Fruit fly (Drosophila melanogaster): ENCODE data around the gene MFS3.

MFS3 gene

dm6 chr2L:1147656-1148055, 4.7 kb downstream of the MFS3 start (continued):
- TF ChIP-seq ken (GFP tag; IDR thresholded peaks at IDR 0.05), result no peak
- TF ChIP-seq CG6854 (GFP tag; optimal IDR thresholded peaks at IDR 0.05), result no peak
- no peak for TF ChIP-seq pho (GFP tag; optimal IDR thresholded peaks at IDR 0.05)
- no peak for TF ChIP-seq CG31224 (GFP tag; IDR thresholded peaks at IDR 0.05)
- TF ChIP-seq h (optimal IDR thresholded peaks at IDR 0.05), result no peak
- TF ChIP-seq CG4617 (GFP tag; optimal IDR thresholded peaks at IDR 0.05; ENCODE audit: borderline replicate concordance), result no peak
- no peak for TF ChIP-seq CG30020 (tag; optimal IDR thresholded peaks at IDR 0.05)
- TF ChIP-seq CG15601 (tag; optimal IDR thresholded peaks at IDR 0.05), result peak; percentile 19
- no peak for TF ChIP-seq disco-r (GFP tag; optimal IDR thresholded peaks at IDR 0.05)
- TF ChIP-seq pan (optimal IDR thresholded peaks at IDR 0.05), result no peak
- TF ChIP-seq pan (GFP tag; optimal IDR thresholded peaks at IDR 0.05 in 1 of 2, IDR thresholded peaks at IDR 0.05 in 1 of 2), result no peak
- peak; percentile 53 for TF ChIP-seq sna (GFP tag; IDR thresholded peaks at IDR 0.05; ENCODE audit: partially characterized antibody)
- no peak for TF ChIP-seq slp2 (GFP tag; optimal IDR thresholded peaks at IDR 0.05)
- no peak for TF ChIP-seq Ada2b (GFP tag; IDR thresholded peaks at IDR 0.05)
- TF ChIP-seq CG11398 (GFP tag; optimal IDR thresholded peaks at IDR 0.05), result no peak
- no peak for TF ChIP-seq CG15479 (GFP tag; optimal IDR thresholded peaks at IDR 0.05)
- peak; percentile 53; the same call in 2 of the 3 replicates for TF ChIP-seq CG7963 (GFP tag; IDR thresholded peaks at IDR 0.05; ENCODE audit: partially characterized antibody)
- no peak for TF ChIP-seq Fer2 (tag; optimal IDR thresholded peaks at IDR 0.05)
- TF ChIP-seq Gug (GFP tag; IDR thresholded peaks at IDR 0.05), result no peak
- TF ChIP-seq Dll (GFP tag; IDR thresholded peaks at IDR 0.05; ENCODE audit: partially characterized antibody), result peak; percentile 72
- TF ChIP-seq CG2116 (GFP tag; optimal IDR thresholded peaks at IDR 0.05), result peak; percentile 70
- TF ChIP-seq crp (GFP tag; optimal IDR thresholded peaks at IDR 0.05), result peak in 1 of 2 experiments; percentile 83
- no peak for TF ChIP-seq CG12155 (GFP tag; optimal IDR thresholded peaks at IDR 0.05)
- no peak for TF ChIP-seq abd-A (tag; optimal IDR thresholded peaks at IDR 0.05)
- TF ChIP-seq cas (GFP tag; IDR thresholded peaks at IDR 0.05), result no peak
- TF ChIP-seq zen2 (GFP tag; IDR thresholded peaks at IDR 0.05; ENCODE audit: partially characterized antibody), result peak; percentile 86
- TF ChIP-seq CG5245 (GFP tag; optimal IDR thresholded peaks at IDR 0.05), result no peak
- TF ChIP-seq CG11696 (GFP tag; IDR thresholded peaks at IDR 0.05), result no peak
- TF ChIP-seq yki (optimal IDR thresholded peaks at IDR 0.05), result no peak
- TF ChIP-seq Sry-β (GFP tag; optimal IDR thresholded peaks at IDR 0.05), result no peak
- no peak for TF ChIP-seq Lim3 (GFP tag; IDR thresholded peaks at IDR 0.05)
- TF ChIP-seq Myb (GFP tag; optimal IDR thresholded peaks at IDR 0.05), result no peak
- TF ChIP-seq CG12071 (GFP tag; optimal IDR thresholded peaks at IDR 0.05), result no peak
- no peak for TF ChIP-seq zfh1 (GFP tag; IDR thresholded peaks at IDR 0.05)
- TF ChIP-seq HmgZ (tag; optimal IDR thresholded peaks at IDR 0.05), result no peak
- TF ChIP-seq chn (GFP tag; optimal IDR thresholded peaks at IDR 0.05), result no peak
- TF ChIP-seq Dp (GFP tag; optimal IDR thresholded peaks at IDR 0.05), result peak; percentile 87
- no peak for TF ChIP-seq CG7372 (GFP tag; IDR thresholded peaks at IDR 0.05)
- 0 out of 3 replicates have a peak, but pooled peaks have one; percentile 47 for TF ChIP-seq CG6791 (GFP tag; IDR thresholded peaks at IDR 0.05; ENCODE audit: partially characterized antibody)
- no peak for TF ChIP-seq CG9817 (tag; optimal IDR thresholded peaks at IDR 0.05)
- TF ChIP-seq unpg (GFP tag; optimal IDR thresholded peaks at IDR 0.05), result no peak
- no peak for TF ChIP-seq CG11723 (GFP tag; optimal IDR thresholded peaks at IDR 0.05)
- TF ChIP-seq CG10979 (tag; optimal IDR thresholded peaks at IDR 0.05), result no peak
- 0 out of 3 replicates have a peak, but pooled peaks have one; percentile 8 for TF ChIP-seq knrl (GFP tag; IDR thresholded peaks at IDR 0.05; ENCODE audit: partially characterized antibody)
- TF ChIP-seq CG17829 (tag; optimal IDR thresholded peaks at IDR 0.05), result no peak
- no peak for TF ChIP-seq CG12942 (GFP tag; optimal IDR thresholded peaks at IDR 0.05)
- TF ChIP-seq CG34376 (GFP tag; optimal IDR thresholded peaks at IDR 0.05), result no peak
- TF ChIP-seq CG12744 (GFP tag; optimal IDR thresholded peaks at IDR 0.05), result no peak
- peak; percentile 47 for TF ChIP-seq BEAF-32 (GFP tag; optimal IDR thresholded peaks at IDR 0.05)
- TF ChIP-seq pzg (GFP tag; optimal IDR thresholded peaks at IDR 0.05), result peak; percentile 30
- TF ChIP-seq unc-4 (GFP tag; IDR thresholded peaks at IDR 0.05; ENCODE audit: partially characterized antibody), result peak; percentile 64
